Worm (Caenorhabditis elegans) whole organism, L2 larva: Measurements from ENCODE around the gene wdfy-2.

Experiments
- ZK546.5 ChIP-seq: sonication (generic microtip); optimal IDR thresholded peaks from 2 replicates; lab custom pipeline; 2017; ENCODE audit warnings: missing biosample characterization, missing genetic modification characterization
- aly-2 ChIP-seq: fragments of 150-350 bp; optimal IDR thresholded peaks from 2 replicates; lab custom pipeline; 2014; ENCODE audit warnings: missing biosample characterization, missing genetic modification characterization
- blmp-1 ChIP-seq: sonication (generic microtip); optimal IDR thresholded peaks from 2 replicates; lab custom pipeline; 2017; ENCODE audit warnings: missing genetic modification characterization, mild to moderate bottlenecking, missing compliant biosample characterization, antibody characterized with exemption, moderate library complexity; ENCODE audit not compliant: insufficient read depth
- ceh-82 ChIP-seq: fragments of 150-350 bp; optimal IDR thresholded peaks from 2 replicates; lab custom pipeline; 2014; ENCODE audit warnings: missing biosample characterization, missing genetic modification characterization
- crh-2 ChIP-seq: sonication (generic microtip); optimal IDR thresholded peaks from 2 replicates; lab custom pipeline; 2017; ENCODE audit warnings: missing biosample characterization, missing genetic modification characterization
- mab-5 ChIP-seq: fragments of 150-350 bp; optimal IDR thresholded peaks from 2 replicates; lab custom pipeline; 2014; ENCODE audit warnings: missing biosample characterization, missing genetic modification characterization
- ztf-4 ChIP-seq: fragments of 150-350 bp; optimal IDR thresholded peaks from 2 replicates; lab custom pipeline; 2014; ENCODE audit warnings: missing biosample characterization, missing genetic modification characterization

DNA sequence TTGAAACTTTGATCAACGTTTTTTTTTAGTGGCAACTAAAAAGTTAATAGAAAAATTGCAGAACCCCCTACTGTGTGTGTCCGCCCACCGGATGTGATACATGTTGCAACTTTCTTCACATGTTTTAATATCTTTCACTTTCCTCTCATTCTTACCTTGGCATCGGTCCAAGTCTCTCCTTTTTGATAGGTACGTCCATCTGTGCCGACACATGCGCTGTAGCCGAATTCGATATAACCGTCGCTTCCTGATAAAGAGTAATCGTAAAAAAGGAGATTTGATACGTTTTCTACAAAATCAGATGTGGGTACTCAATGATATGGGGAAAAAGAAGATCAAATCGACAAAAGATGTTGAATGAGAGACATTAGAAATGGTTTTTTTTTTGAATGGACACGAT, 25.5 kb downstream of the wdfy-2 start:
- TF ChIP-seq ztf-4 (tag; lab: Kevin White, UChicago) (no peak), aly-2 (tag; lab: Kevin White, UChicago) (no peak), ceh-82 (tag; lab: Kevin White, UChicago) (no peak), crh-2 (tag; lab: Kevin White, UChicago) (no peak), ZK546.5 (tag; lab: Kevin White, UChicago) (no peak), blmp-1 (tag; lab: Kevin White, UChicago) (peak; percentile 37), mab-5 (no peak)
